Worm (Caenorhabditis elegans) whole organism, L3 larva: Measurements from ENCODE around the gene F47B7.5.

Experiments
- fos-1 ChIP-seq: fragments of 150-350 bp; optimal IDR thresholded peaks from 2 replicates; lab custom pipeline; 2014; ENCODE audit warnings: missing biosample characterization, missing genetic modification characterization
- mdl-1 ChIP-seq: fragments of 150-350 bp; optimal IDR thresholded peaks from 2 replicates; lab custom pipeline; 2014; ENCODE audit warnings: missing biosample characterization, missing genetic modification characterization
- nhr-11 ChIP-seq: fragments of 150-350 bp; optimal IDR thresholded peaks from 2 replicates; lab custom pipeline; 2014; ENCODE audit warnings: missing biosample characterization, missing genetic modification characterization
- nhr-67 ChIP-seq: fragments of 150-350 bp; optimal IDR thresholded peaks from 2 replicates; lab custom pipeline; 2014; ENCODE audit warnings: missing biosample characterization, missing genetic modification characterization
- nhr-76 ChIP-seq: fragments of 150-350 bp; sonication (generic microtip); optimal IDR thresholded peaks from 5 replicates; lab custom pipeline; 2014; ENCODE audit warnings: missing biosample characterization, missing genetic modification characterization
- nhr-77 ChIP-seq: fragments of 150-350 bp; optimal IDR thresholded peaks from 2 replicates; lab custom pipeline; 2014; ENCODE audit warnings: missing biosample characterization, missing genetic modification characterization
- pha-4 ChIP-seq: fragments of 150-350 bp; optimal IDR thresholded peaks from 2 replicates; lab custom pipeline; 2014; ENCODE audit warnings: missing biosample characterization, missing genetic modification reagents, missing genetic modification characterization
- snpc-4 ChIP-seq: fragments of 150-350 bp; optimal IDR thresholded peaks from 2 replicates; lab custom pipeline; 2014; ENCODE audit warnings: missing biosample characterization, missing genetic modification characterization
- tbx-2 ChIP-seq: sonication (generic microtip); optimal IDR thresholded peaks from 2 replicates; lab custom pipeline; 2016; ENCODE audit warnings: mild to moderate bottlenecking, missing genetic modification characterization, missing compliant biosample characterization
- unc-39 ChIP-seq: sonication (generic microtip); optimal IDR thresholded peaks from 4 replicates; lab custom pipeline; 2017; ENCODE audit warnings: missing biosample characterization, missing genetic modification characterization
- unc-62 ChIP-seq: fragments of 150-350 bp; sonication (generic microtip); optimal IDR thresholded peaks from 4 replicates; lab custom pipeline; 2014; ENCODE audit warnings: missing biosample characterization, missing genetic modification reagents, missing genetic modification characterization
- ztf-4 ChIP-seq: fragments of 150-350 bp; optimal IDR thresholded peaks from 2 replicates; lab custom pipeline; 2014; ENCODE audit warnings: missing biosample characterization, missing genetic modification characterization

ce11 chrX:3743190-3743589 is 25.4 kb downstream of the F47B7.5 start:
- TF ChIP-seq nhr-67: no peak
- TF ChIP-seq nhr-11 (tag; lab: Kevin White, UChicago): no peak
- no peak for TF ChIP-seq ztf-4 (tag; lab: Kevin White, UChicago)
- no peak for TF ChIP-seq nhr-76 (tag; lab: Kevin White, UChicago)
- TF ChIP-seq mdl-1 (tag; lab: Kevin White, UChicago): no peak
- TF ChIP-seq unc-62 (GFP tag; lab: Kevin White, UChicago): no peak
- no peak for TF ChIP-seq snpc-4 (tag; lab: Kevin White, UChicago)
- no peak for TF ChIP-seq unc-39 (tag; lab: Kevin White, UChicago)
- no peak for TF ChIP-seq nhr-77 (tag; lab: Kevin White, UChicago)
- no peak for TF ChIP-seq tbx-2 (tag; lab: Kevin White, UChicago)
- TF ChIP-seq fos-1: no peak
- TF ChIP-seq pha-4 (tag; lab: Kevin White, UChicago): no peak
